Fruit fly (Drosophila melanogaster) whole organism, embryonic: ENCODE results near the gene CG13311.
A peak's percentile ranks its signal among the peaks of the same experiment; 100 is the strongest.

Experiments used
- Atf6 ChIP-seq: fragments of 200-800 bp; sonication (Bioruptor generic); IDR thresholded peaks from 2 replicates; pipeline ENCODE4 v1.3.6; 2022; ENCODE audit warnings: missing biosample characterization, missing genetic modification characterization
- B-H2 ChIP-seq: fragments of 200-800 bp; sonication (Bioruptor generic); optimal IDR thresholded peaks from 2 replicates; lab custom pipeline; 2018; ENCODE audit warnings: missing biosample characterization, mild to moderate bottlenecking, missing genetic modification characterization
- CG10209 ChIP-seq: fragments of 200-800 bp; sonication (Bioruptor generic); optimal IDR thresholded peaks from 3 replicates; lab custom pipeline; 2017; ENCODE audit warnings: missing biosample characterization, mild to moderate bottlenecking, missing genetic modification characterization, missing genetic modification reagents
- CG1024 ChIP-seq: fragments of 200-800 bp; sonication (Bioruptor generic); IDR thresholded peaks from 2 replicates; pipeline ENCODE4 v1.3.6; 2022; ENCODE audit warnings: missing biosample characterization, missing genetic modification characterization
- CG11085 ChIP-seq: fragments of 200-800 bp; sonication (Bioruptor generic); IDR thresholded peaks from 2 replicates; pipeline ENCODE4 v1.3.6; 2022; ENCODE audit warnings: missing biosample characterization, missing genetic modification characterization
- CG11695 ChIP-seq: fragments of 200-800 bp; sonication (Bioruptor generic); IDR thresholded peaks from 3 replicates; pipeline ENCODE4 v1.3.6; 2022; ENCODE audit warnings: missing biosample characterization, missing genetic modification characterization
- CG12104 ChIP-seq: fragments of 200-800 bp; sonication (Bioruptor generic); optimal IDR thresholded peaks from 3 replicates; lab custom pipeline; 2016; ENCODE audit warnings: missing biosample characterization, missing genetic modification characterization
- CG12659 ChIP-seq: fragments of 200-800 bp; sonication (Bioruptor generic); optimal IDR thresholded peaks from 3 replicates; lab custom pipeline; 2017; ENCODE audit warnings: mild to moderate bottlenecking, missing biosample characterization, missing genetic modification reagents, missing genetic modification characterization
- CG12769 ChIP-seq: fragments of 200-800 bp; sonication (Bioruptor generic); optimal IDR thresholded peaks from 2 replicates; lab custom pipeline; 2019; ENCODE audit warnings: missing biosample characterization, mild to moderate bottlenecking, missing genetic modification characterization, moderate library complexity
- CG14860 ChIP-seq: fragments of 200-800 bp; sonication (Bioruptor generic); IDR thresholded peaks from 3 replicates; pipeline ENCODE4 v1.3.6; 2022; ENCODE audit warnings: missing biosample characterization, missing genetic modification characterization; ENCODE audit not compliant: partially characterized antibody
- CG17829 ChIP-seq: fragments of 200-800 bp; optimal IDR thresholded peaks from 2 replicates; lab custom pipeline; 2019; ENCODE audit warnings: missing biosample characterization, mild to moderate bottlenecking, missing genetic modification characterization, moderate library complexity
- CG2199 ChIP-seq: fragments of 200-800 bp; sonication (Bioruptor generic); IDR thresholded peaks from 3 replicates; pipeline ENCODE4 v1.3.6; 2022; ENCODE audit warnings: missing biosample characterization, missing genetic modification characterization
- CG2678 ChIP-seq: fragments of 200-800 bp; sonication (Bioruptor generic); optimal IDR thresholded peaks from 3 replicates; lab custom pipeline; 2019; ENCODE audit warnings: missing biosample characterization, mild to moderate bottlenecking, missing genetic modification characterization, moderate library complexity
- CG2889 ChIP-seq: fragments of 200-800 bp; sonication (Bioruptor generic); IDR thresholded peaks from 3 replicates; pipeline ENCODE4 v1.3.6; 2022; ENCODE audit warnings: missing biosample characterization, missing genetic modification characterization
- CG6175 ChIP-seq: fragments of 200-800 bp; sonication (Bioruptor generic); IDR thresholded peaks from 3 replicates; pipeline ENCODE4 v1.3.6; 2022; ENCODE audit warnings: missing biosample characterization, missing genetic modification characterization
- CG7745 ChIP-seq: fragments of 200-800 bp; sonication (Bioruptor generic); optimal IDR thresholded peaks from 2 replicates; lab custom pipeline; 2018; ENCODE audit warnings: missing biosample characterization, mild to moderate bottlenecking, missing genetic modification characterization, moderate library complexity
- CG8924 ChIP-seq: fragments of 200-800 bp; optimal IDR thresholded peaks from 3 replicates; lab custom pipeline; 2019; ENCODE audit warnings: missing biosample characterization, mild to moderate bottlenecking, missing genetic modification characterization, moderate library complexity
- Camta ChIP-seq: fragments of 200-800 bp; sonication (Bioruptor generic); optimal IDR thresholded peaks from 2 replicates; lab custom pipeline; 2016; ENCODE audit warnings: missing biosample characterization, missing genetic modification characterization
- Dad ChIP-seq: fragments of 200-800 bp; sonication (Bioruptor generic); optimal IDR thresholded peaks from 3 replicates; lab custom pipeline; 2016; ENCODE audit warnings: missing biosample characterization, missing genetic modification characterization
- Dip2 ChIP-seq: fragments of 200-800 bp; sonication (Bioruptor generic); IDR thresholded peaks from 2 replicates; pipeline ENCODE4 v1.3.6; 2022; ENCODE audit warnings: missing biosample characterization, missing genetic modification characterization
- HLH54F ChIP-seq: fragments of 200-800 bp; sonication (Bioruptor generic); optimal IDR thresholded peaks from 3 replicates; lab custom pipeline; 2016; ENCODE audit warnings: missing biosample characterization, missing genetic modification characterization
- Hr3 ChIP-seq: fragments of 200-800 bp; sonication (Bioruptor generic); optimal IDR thresholded peaks from 3 replicates; lab custom pipeline; 2016; ENCODE audit warnings: missing biosample characterization, missing genetic modification characterization
- Hr51 ChIP-seq, 2 experiments: fragments of 200-800 bp; sonication (Bioruptor generic); optimal IDR thresholded peaks; 2 replicates in 1 of 2; 3 replicates in 1 of 2; lab custom pipeline; 2016 to 2018; ENCODE audit warnings: missing biosample characterization in 2 of 2, missing genetic modification characterization in 2 of 2, mild to moderate bottlenecking in 1 of 2, moderate library complexity in 1 of 2
- Hsf ChIP-seq: fragments of 200-800 bp; sonication (Bioruptor generic); optimal IDR thresholded peaks from 3 replicates; lab custom pipeline; 2016; ENCODE audit warnings: missing biosample characterization, missing genetic modification characterization
- Myb ChIP-seq: fragments of 200-800 bp; sonication (Bioruptor generic); optimal IDR thresholded peaks from 2 replicates; lab custom pipeline; 2016; ENCODE audit warnings: missing biosample characterization, missing genetic modification characterization
- Neu2 ChIP-seq: fragments of 200-800 bp; sonication (Bioruptor generic); optimal IDR thresholded peaks from 3 replicates; lab custom pipeline; 2016; ENCODE audit warnings: missing biosample characterization, missing genetic modification characterization, borderline replicate concordance
- Oaz ChIP-seq: fragments of 200-800 bp; sonication (Bioruptor generic); IDR thresholded peaks from 2 replicates; pipeline ENCODE4 v1.3.6; 2022; ENCODE audit warnings: missing biosample characterization, missing genetic modification characterization
- Spps ChIP-seq: fragments of 200-800 bp; sonication (Bioruptor generic); optimal IDR thresholded peaks from 2 replicates; lab custom pipeline; 2018; ENCODE audit warnings: missing biosample characterization, mild to moderate bottlenecking, missing genetic modification characterization
- TFAM ChIP-seq: fragments of 200-800 bp; sonication (Bioruptor generic); optimal IDR thresholded peaks from 2 replicates; lab custom pipeline; 2017; ENCODE audit warnings: missing biosample characterization, missing genetic modification characterization, inconsistent platforms
- aop ChIP-seq: fragments of 200-800 bp; sonication (Bioruptor generic); IDR thresholded peaks from 2 replicates; pipeline ENCODE4 v1.3.6; 2022; ENCODE audit warnings: missing biosample characterization, missing genetic modification characterization
- ap ChIP-seq: fragments of 200-800 bp; sonication (Bioruptor generic); IDR thresholded peaks from 2 replicates; pipeline ENCODE4 v1.3.6; 2022; ENCODE audit warnings: missing biosample characterization, missing genetic modification characterization
- ase ChIP-seq: fragments of 200-800 bp; sonication (Bioruptor generic); IDR thresholded peaks from 3 replicates; pipeline ENCODE4 v1.3.6; 2022; ENCODE audit warnings: missing biosample characterization, missing genetic modification characterization
- btn ChIP-seq: fragments of 200-800 bp; sonication (Bioruptor generic); optimal IDR thresholded peaks from 2 replicates; lab custom pipeline; 2016; ENCODE audit warnings: missing biosample characterization, missing genetic modification characterization
- cas ChIP-seq: fragments of 200-800 bp; sonication (Bioruptor generic); IDR thresholded peaks from 2 replicates; pipeline ENCODE4 v1.3.6; 2022; ENCODE audit warnings: missing biosample characterization, missing genetic modification characterization
- cato ChIP-seq: fragments of 200-800 bp; sonication (Bioruptor generic); optimal IDR thresholded peaks from 2 replicates; lab custom pipeline; 2016; ENCODE audit warnings: missing biosample characterization, missing genetic modification characterization, borderline replicate concordance
- corto ChIP-seq: fragments of 200-800 bp; sonication (Bioruptor generic); optimal IDR thresholded peaks from 2 replicates; lab custom pipeline; 2016; ENCODE audit warnings: missing biosample characterization, mild to moderate bottlenecking, missing genetic modification characterization, moderate library complexity
- emc ChIP-seq: fragments of 200-800 bp; sonication (Bioruptor generic); optimal IDR thresholded peaks from 2 replicates; lab custom pipeline; 2016; ENCODE audit warnings: missing biosample characterization, missing genetic modification characterization
- en ChIP-seq: fragments of 200-800 bp; sonication (Bioruptor generic); optimal IDR thresholded peaks from 2 replicates; lab custom pipeline; 2016; ENCODE audit warnings: missing biosample characterization, missing genetic modification characterization
- fd96Cb ChIP-seq: fragments of 200-800 bp; sonication (Bioruptor generic); optimal IDR thresholded peaks from 2 replicates; lab custom pipeline; 2018; ENCODE audit warnings: missing biosample characterization, mild to moderate bottlenecking, missing genetic modification characterization, moderate library complexity
- fru ChIP-seq: fragments of >200 bp; optimal IDR thresholded peaks from 2 replicates; lab custom pipeline; 2017
- ham ChIP-seq: fragments of 200-800 bp; sonication (Bioruptor generic); IDR thresholded peaks from 2 replicates; pipeline ENCODE4 v1.3.6; 2022; ENCODE audit warnings: missing biosample characterization, missing genetic modification characterization
- jing ChIP-seq: fragments of 200-800 bp; sonication (Bioruptor generic); optimal IDR thresholded peaks from 2 replicates; lab custom pipeline; 2018; ENCODE audit warnings: missing biosample characterization, mild to moderate bottlenecking, missing genetic modification characterization
- mirr ChIP-seq: fragments of 200-800 bp; sonication (Bioruptor generic); optimal IDR thresholded peaks from 3 replicates; lab custom pipeline; 2018; ENCODE audit warnings: missing biosample characterization, mild to moderate bottlenecking, missing genetic modification characterization
- nau ChIP-seq: fragments of 200-800 bp; sonication (Bioruptor generic); optimal IDR thresholded peaks from 3 replicates; lab custom pipeline; 2017; ENCODE audit warnings: missing biosample characterization, mild to moderate bottlenecking, missing genetic modification characterization, missing genetic modification reagents
- pan ChIP-seq, 4 experiments: fragments of >200 bp in 3 of 4; fragments of 200-800 bp in 1 of 4; sonication (Bioruptor generic) in 1 of 4; optimal IDR thresholded peaks in 3 of 4; IDR thresholded peaks in 1 of 4; 2 replicates each; pipeline versions ENCODE4 v1.3.6 to Lab custom; 2017 to 2022; ENCODE audit warnings: missing biosample characterization in 2 of 4, missing genetic modification characterization in 2 of 4, mixed read lengths in 1 of 4
- scrt ChIP-seq: fragments of 200-800 bp; sonication (Bioruptor generic); optimal IDR thresholded peaks from 2 replicates; lab custom pipeline; 2018; ENCODE audit warnings: missing biosample characterization, mild to moderate bottlenecking, missing genetic modification characterization, moderate library complexity
- sens-2 ChIP-seq: fragments of 200-800 bp; sonication (Bioruptor generic); IDR thresholded peaks from 2 replicates; pipeline ENCODE4 v1.3.6; 2022; ENCODE audit warnings: missing biosample characterization, missing genetic modification characterization
- tap ChIP-seq: fragments of 200-800 bp; optimal IDR thresholded peaks from 3 replicates; lab custom pipeline; 2019; ENCODE audit warnings: missing biosample characterization, mild to moderate bottlenecking, missing genetic modification characterization, moderate library complexity
- wor ChIP-seq: fragments of 200-800 bp; sonication (Bioruptor generic); IDR thresholded peaks from 2 replicates; pipeline ENCODE4 v1.3.6; 2022; ENCODE audit warnings: missing biosample characterization, missing genetic modification characterization
- zf30C ChIP-seq: fragments of 200-800 bp; sonication (Bioruptor generic); optimal IDR thresholded peaks from 3 replicates; lab custom pipeline; 2018; ENCODE audit warnings: missing biosample characterization, mild to moderate bottlenecking, missing genetic modification characterization
- zfh1 ChIP-seq: fragments of 200-800 bp; sonication (Bioruptor generic); IDR thresholded peaks from 3 replicates; pipeline ENCODE4 v1.3.6; 2022; ENCODE audit warnings: missing biosample characterization, missing genetic modification characterization

CG13311 gene

DNA sequence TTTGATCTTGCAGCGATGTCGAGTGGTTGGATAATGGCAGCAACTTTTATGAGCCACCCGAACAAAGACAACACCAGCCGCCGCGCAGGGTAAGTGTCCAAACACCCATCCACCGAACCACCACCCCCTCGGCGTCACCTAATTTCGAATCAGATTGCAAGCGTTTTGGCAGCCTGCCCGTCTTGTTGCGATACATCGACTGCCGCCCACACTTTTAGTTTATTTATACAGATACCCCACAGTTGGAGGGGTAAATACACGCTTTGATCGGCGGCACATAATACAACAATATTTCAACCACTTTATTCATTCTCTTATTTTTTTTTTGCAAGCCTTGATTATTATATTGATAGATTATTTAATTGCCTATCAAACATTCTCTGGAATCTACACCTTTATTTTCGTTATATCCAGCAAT lies 38.9 kb downstream of the CG13311 start (continued):
- peak; percentile 57; the same call in 2 of the 3 replicates for TF ChIP-seq CG14860 (GFP tag; lab: Robert Waterston, UW)
- no peak for TF ChIP-seq corto (GFP tag; lab: Kevin White, UChicago)
- no peak for TF ChIP-seq sens-2 (GFP tag; lab: Robert Waterston, UW)
- no peak for TF ChIP-seq fru (lab: Kevin White, UChicago)
- no peak for TF ChIP-seq CG7745 (tag; lab: Kevin White, UChicago)
- TF ChIP-seq CG12104, result no peak
- TF ChIP-seq TFAM (GFP tag; lab: Kevin White, UChicago), result no peak
- no peak for TF ChIP-seq en (GFP tag; lab: Kevin White, UChicago)
- peak; percentile 42 for TF ChIP-seq CG10209 (GFP tag; lab: Kevin White, UChicago)
- peak; percentile 38 for TF ChIP-seq CG12659 (GFP tag; lab: Kevin White, UChicago)
- no peak for TF ChIP-seq Neu2
- TF ChIP-seq scrt (GFP tag; lab: Kevin White, UChicago), result no peak
- no peak for TF ChIP-seq mirr
- TF ChIP-seq B-H2 (GFP tag; lab: Kevin White, UChicago), result no peak
- TF ChIP-seq CG2889, result no peak
- TF ChIP-seq wor (GFP tag; lab: Robert Waterston, UW), result no peak
- TF ChIP-seq Hr3 (GFP tag; lab: Kevin White, UChicago), result peak; percentile 17
- TF ChIP-seq CG2199 (GFP tag; lab: Robert Waterston, UW), result no peak
- no peak for TF ChIP-seq Camta (GFP tag; lab: Kevin White, UChicago)
- no peak for TF ChIP-seq pan (optimal IDR thresholded peaks at IDR 0.05; lab: Kevin White, UChicago)
- peak in 1 of 2 experiments; percentile 80 for TF ChIP-seq pan (GFP tag; optimal IDR thresholded peaks at IDR 0.05 in 1 of 2, IDR thresholded peaks at IDR 0.05 in 1 of 2)
- TF ChIP-seq Spps (tag; lab: Kevin White, UChicago), result no peak
- peak; percentile 0 for TF ChIP-seq fd96Cb (tag; lab: Kevin White, UChicago)
- TF ChIP-seq aop (GFP tag; lab: Robert Waterston, UW), result no peak
- TF ChIP-seq cato (GFP tag; lab: Kevin White, UChicago), result no peak
- TF ChIP-seq CG6175, result peak; percentile 56; the same call in 1 of the 3 replicates
- TF ChIP-seq Myb (GFP tag; lab: Kevin White, UChicago), result no peak
- TF ChIP-seq Hsf, result peak; percentile 39
- no peak for TF ChIP-seq jing (GFP tag; lab: Kevin White, UChicago)
- no peak for TF ChIP-seq Oaz (GFP tag; lab: Robert Waterston, UW)
- TF ChIP-seq ham, result no peak
- no peak for TF ChIP-seq CG8924 (tag; lab: Kevin White, UChicago)
- TF ChIP-seq CG12769 (tag; lab: Kevin White, UChicago), result peak; percentile 68
- no peak for TF ChIP-seq cas (GFP tag; lab: Robert Waterston, UW)
- 0 out of 3 replicates have a peak, but pooled peaks have one; percentile 49 for TF ChIP-seq CG11695 (GFP tag; lab: Robert Waterston, UW)
- TF ChIP-seq nau (GFP tag; lab: Kevin White, UChicago), result no peak
- TF ChIP-seq CG17829, result no peak
- no peak for TF ChIP-seq zf30C (GFP tag; lab: Kevin White, UChicago)
- TF ChIP-seq Dip2 (GFP tag; lab: Robert Waterston, UW), result no peak
- TF ChIP-seq ap (GFP tag; lab: Robert Waterston, UW), result peak; percentile 38; the same call in 1 of the 2 replicates
- TF ChIP-seq CG1024 (GFP tag; lab: Robert Waterston, UW), result no peak
- TF ChIP-seq CG2678, result no peak
- TF ChIP-seq CG11085, result 0 out of 2 replicates have a peak, but pooled peaks have one; percentile 44
- peak; percentile 65; the same call in 1 of the 2 replicates for TF ChIP-seq Atf6 (GFP tag; lab: Robert Waterston, UW)
- TF ChIP-seq ase (GFP tag; lab: Robert Waterston, UW), result no peak; the same call in 2 of the 3 replicates
- TF ChIP-seq HLH54F (GFP tag; lab: Kevin White, UChicago), result peak; percentile 4
- TF ChIP-seq Dad (GFP tag; lab: Kevin White, UChicago), result no peak
- peak in 1 of 2 experiments; percentile 66 for TF ChIP-seq Hr51 (GFP tag; optimal IDR thresholded peaks at IDR 0.05; lab: Kevin White, UChicago)
- no peak for TF ChIP-seq tap (tag; lab: Kevin White, UChicago)
- peak; percentile 39; the same call in 1 of the 3 replicates for TF ChIP-seq zfh1
- TF ChIP-seq btn, result no peak
- TF ChIP-seq emc, result no peak
